Fruit fly (Drosophila melanogaster): Measurements from ENCODE around the gene Fdh.

Gene Fdh

DNA sequence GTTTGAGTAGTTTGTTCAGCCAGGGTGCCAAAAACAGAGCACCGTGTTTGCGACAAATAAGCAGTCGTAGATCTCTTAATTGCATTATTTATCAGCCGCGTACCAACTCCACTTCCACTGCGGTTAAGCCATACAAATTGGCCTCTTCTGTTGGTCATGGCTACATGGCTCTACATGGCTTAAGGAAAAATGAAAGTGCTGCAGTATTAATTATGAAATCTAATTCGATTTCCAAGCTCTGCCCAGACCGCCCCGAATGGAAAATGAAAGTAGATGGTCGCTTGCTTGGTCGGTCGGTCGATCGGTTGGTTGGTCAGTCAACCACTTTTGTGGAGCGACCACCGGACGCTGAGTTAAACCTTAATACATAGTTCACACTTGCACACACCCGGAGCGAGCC lies 35.3 kb downstream of the Fdh start:
- no peak for TF ChIP-seq CG17801 (GFP tag; optimal IDR thresholded peaks at IDR 0.05; ENCODE audit: partially characterized antibody)

DNA sequence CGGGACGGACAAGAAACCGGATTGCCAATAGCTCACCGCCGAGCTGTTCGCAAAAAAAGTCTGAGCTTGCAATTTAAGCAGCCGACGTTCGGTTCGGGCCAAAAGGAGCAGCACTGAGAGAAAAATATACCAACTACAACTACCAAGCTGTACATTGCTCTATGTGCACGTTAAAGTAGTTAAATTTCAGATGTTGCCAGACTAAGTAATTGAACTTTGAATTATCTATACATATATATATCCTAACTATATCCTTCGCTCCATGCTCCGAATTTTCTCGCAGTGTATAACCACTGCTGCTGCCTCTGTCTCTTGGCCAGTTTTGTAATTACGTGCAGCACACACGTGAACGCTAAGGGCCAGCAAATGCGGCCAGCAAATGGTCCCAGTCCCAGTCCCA lies 37.3 kb downstream of the Fdh start:
- TF ChIP-seq CG17801 (GFP tag; optimal IDR thresholded peaks at IDR 0.05; ENCODE audit: partially characterized antibody), result no peak

DNA sequence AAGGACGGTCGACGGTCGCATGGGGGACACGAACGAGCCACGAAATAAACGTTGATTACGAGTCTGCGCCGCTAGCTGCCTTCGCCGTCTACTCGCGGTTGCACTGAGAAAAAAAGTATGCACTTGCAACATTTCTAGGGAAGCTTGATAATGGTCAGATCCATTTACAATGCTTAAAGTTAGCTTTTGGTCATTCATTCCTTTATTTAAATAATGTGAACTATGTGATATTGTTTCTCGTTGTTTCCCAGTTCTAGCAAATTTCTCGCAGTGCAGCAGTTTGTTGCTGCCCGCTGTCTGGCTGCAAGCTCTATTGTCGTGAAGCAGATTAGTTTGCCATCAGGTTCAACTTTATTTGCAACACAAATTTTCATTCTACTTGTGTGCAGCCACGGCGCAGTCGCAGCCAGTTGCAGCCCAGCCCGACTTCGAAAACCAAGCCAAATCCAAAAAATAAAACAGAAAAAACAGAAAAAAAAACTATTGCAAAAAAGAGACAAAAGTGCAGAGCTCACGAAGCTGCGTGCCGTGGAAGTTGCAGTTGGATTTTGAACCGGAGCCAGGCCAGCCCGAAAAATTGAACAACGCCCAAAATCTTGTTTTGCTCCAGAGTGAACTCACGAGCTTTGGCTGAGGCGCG lies 39.5 kb downstream of the Fdh start:
- TF ChIP-seq CG17801 (GFP tag; optimal IDR thresholded peaks at IDR 0.05; ENCODE audit: partially characterized antibody), result no peak

DNA sequence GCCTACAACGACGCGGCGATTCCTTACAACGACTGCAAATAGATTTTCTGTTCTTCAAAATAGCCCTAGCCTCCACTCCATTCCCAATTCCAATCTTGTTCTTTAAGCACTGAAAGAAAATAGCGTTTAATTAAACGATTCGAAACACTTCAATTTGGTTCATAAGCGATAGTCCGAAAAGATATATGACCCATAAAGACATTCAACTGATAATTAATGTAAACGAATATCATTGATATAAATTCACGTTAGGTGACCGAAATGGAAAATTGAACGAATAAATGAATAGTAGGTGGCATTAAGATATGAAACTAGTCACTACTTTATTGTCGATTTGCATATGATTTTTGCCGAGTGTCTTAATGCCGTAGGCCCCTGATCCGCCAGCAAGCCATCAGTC lies 42.4 kb downstream of the Fdh start:
- no peak for TF ChIP-seq CG17801 (GFP tag; optimal IDR thresholded peaks at IDR 0.05; ENCODE audit: partially characterized antibody)

DNA sequence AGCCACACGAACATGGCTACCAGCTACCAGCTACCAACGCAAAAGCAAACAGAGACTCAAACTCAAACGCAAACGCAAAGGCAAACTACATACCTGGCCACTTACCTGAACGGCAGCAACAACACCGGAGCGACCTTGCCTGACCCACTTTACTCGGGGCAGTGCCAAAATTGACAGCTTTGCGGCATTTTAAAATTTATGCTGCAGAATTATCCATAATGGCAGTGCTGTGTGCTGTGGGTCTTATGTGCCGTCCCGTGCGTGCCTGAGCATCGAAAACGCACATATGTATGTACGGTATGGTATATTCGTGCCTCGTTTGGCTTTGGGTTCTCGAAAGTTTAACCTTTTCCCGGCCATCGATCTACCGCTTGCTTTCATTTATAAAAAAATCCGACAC lies 43.5 kb downstream of the Fdh start:
- TF ChIP-seq CG17801 (GFP tag; optimal IDR thresholded peaks at IDR 0.05; ENCODE audit: partially characterized antibody), result no peak

DNA sequence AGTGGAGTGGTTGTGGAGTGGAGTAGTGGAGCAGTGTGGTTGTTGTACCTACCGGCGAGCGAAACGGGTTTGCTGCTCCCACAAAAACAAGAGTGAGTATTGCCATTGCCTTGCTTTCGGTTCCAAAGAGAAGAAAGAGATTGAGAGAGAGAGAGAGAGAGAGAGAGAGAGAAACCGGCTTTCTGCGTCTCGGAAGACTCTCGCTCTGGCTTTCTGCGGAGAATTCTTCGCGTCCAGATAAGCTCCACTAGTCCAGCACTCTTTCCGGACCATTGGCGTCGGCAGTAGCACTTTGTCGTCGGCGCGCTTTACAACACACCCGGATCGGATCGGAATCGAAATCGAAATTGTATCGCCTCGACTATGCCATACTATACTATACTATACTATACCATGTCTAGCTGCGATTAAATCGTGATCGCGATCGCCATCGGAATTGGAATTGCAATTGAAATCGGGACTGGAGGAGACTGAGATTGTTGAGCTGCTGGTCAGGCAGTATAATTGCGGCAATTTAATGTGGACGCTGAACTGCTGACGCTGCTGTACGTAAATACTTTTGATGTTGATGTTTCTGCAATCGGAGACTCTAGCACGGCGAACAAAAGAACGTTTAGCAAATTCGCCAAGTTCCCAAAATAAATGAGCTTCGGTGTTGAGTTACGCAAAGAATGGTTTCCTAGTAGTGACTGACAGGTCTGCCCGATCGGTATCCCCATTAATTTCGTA lies 45.2 kb downstream of the Fdh start, which contains the start of gene Cad86C:
Gene Cad86C (plus strand): TSS at position 284 of the 729 bp plus-strand sequence.
- peak; percentile 34 for TF ChIP-seq CG17801 (GFP tag; optimal IDR thresholded peaks at IDR 0.05; ENCODE audit: partially characterized antibody)
